Fruit fly (Drosophila melanogaster): ENCODE measurements around the gene Sec71.

Gene Sec71

DNA sequence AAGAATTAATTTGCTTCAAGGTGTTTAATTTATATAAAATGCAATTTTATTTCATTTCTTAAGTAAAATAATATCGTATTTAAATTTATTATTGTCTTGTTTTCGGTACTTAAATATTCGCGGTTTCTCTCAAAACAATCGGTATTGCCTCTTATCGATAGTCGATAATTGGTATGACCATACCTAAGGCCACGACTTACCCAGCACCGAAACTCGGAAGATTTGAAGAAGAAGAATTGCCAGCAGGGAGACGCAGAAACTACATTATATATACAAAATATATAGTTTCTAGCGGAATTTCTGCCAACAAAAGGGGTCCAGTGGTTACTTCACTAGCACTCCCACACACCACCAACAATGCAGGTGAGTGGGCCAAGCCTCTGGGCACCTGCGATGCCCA is 22.4 kb upstream of the Sec71 start (continued):
- peak; percentile 75 for TF ChIP-seq CG34224 (GFP tag; IDR thresholded peaks at IDR 0.05; ENCODE audit: partially characterized antibody)
- TF ChIP-seq CG10979 (tag; optimal IDR thresholded peaks at IDR 0.05) = no peak
- peak; percentile 1 for TF ChIP-seq CG15601 (tag; optimal IDR thresholded peaks at IDR 0.05)
- no peak for TF ChIP-seq hkb (optimal IDR thresholded peaks at IDR 0.05)
- no peak for TF ChIP-seq hkb (GFP tag; IDR thresholded peaks at IDR 0.05)
- peak; percentile 35 for TF ChIP-seq CG14710 (tag; optimal IDR thresholded peaks at IDR 0.05)
- TF ChIP-seq CG1529 (GFP tag; optimal IDR thresholded peaks at IDR 0.05) = no peak
- no peak for TF ChIP-seq CG6654 (GFP tag; optimal IDR thresholded peaks at IDR 0.05)
- TF ChIP-seq CG7963 (GFP tag; IDR thresholded peaks at IDR 0.05; ENCODE audit: partially characterized antibody) = 0 out of 3 replicates have a peak, but pooled peaks have one; percentile 43
- TF ChIP-seq CG13775 (GFP tag; optimal IDR thresholded peaks at IDR 0.05) = no peak
- peak; percentile 70 for TF ChIP-seq sna (GFP tag; IDR thresholded peaks at IDR 0.05; ENCODE audit: partially characterized antibody)
- TF ChIP-seq Spps (tag; optimal IDR thresholded peaks at IDR 0.05) = no peak
- peak; percentile 39; the same call in 1 of the 2 replicates for TF ChIP-seq tna (GFP tag; IDR thresholded peaks at IDR 0.05; ENCODE audit: partially characterized antibody)
- TF ChIP-seq Awh (GFP tag; IDR thresholded peaks at IDR 0.05) = no peak
- peak; percentile 75 for TF ChIP-seq BEAF-32 (GFP tag; optimal IDR thresholded peaks at IDR 0.05)
- peak; percentile 80 for TF ChIP-seq CG4617 (GFP tag; optimal IDR thresholded peaks at IDR 0.05; ENCODE audit: borderline replicate concordance)
- peak; percentile 40; the same call in 2 of the 3 replicates for TF ChIP-seq vnd (GFP tag; IDR thresholded peaks at IDR 0.05; ENCODE audit: partially characterized antibody)
- peak; percentile 76 for TF ChIP-seq CG2116 (GFP tag; optimal IDR thresholded peaks at IDR 0.05)
- TF ChIP-seq Ravus (GFP tag; IDR thresholded peaks at IDR 0.05) = no peak
- no peak for TF ChIP-seq Adf1 (GFP tag; IDR thresholded peaks at IDR 0.05)
- no peak for TF ChIP-seq Oaz (GFP tag; IDR thresholded peaks at IDR 0.05)
- no peak for TF ChIP-seq Aef1 (GFP tag; IDR thresholded peaks at IDR 0.05)
- TF ChIP-seq CG17359 (tag; optimal IDR thresholded peaks at IDR 0.05) = no peak
- peak; percentile 60 for TF ChIP-seq Doc3 (GFP tag; IDR thresholded peaks at IDR 0.05; ENCODE audit: partially characterized antibody)
- no peak for TF ChIP-seq eyg (GFP tag; optimal IDR thresholded peaks at IDR 0.05)
- no peak for TF ChIP-seq CG15696 (tag; optimal IDR thresholded peaks at IDR 0.05)
- no peak for TF ChIP-seq Bdp1 (GFP tag; optimal IDR thresholded peaks at IDR 0.05)
- TF ChIP-seq GATAe (GFP tag; conservative IDR thresholded peaks at IDR 0.05) = no peak
- TF ChIP-seq CG8478 (optimal IDR thresholded peaks at IDR 0.05) = no peak
- TF ChIP-seq CG4707 (GFP tag; optimal IDR thresholded peaks at IDR 0.05) = no peak
- no peak for TF ChIP-seq CG9817 (tag; optimal IDR thresholded peaks at IDR 0.05)

DNA sequence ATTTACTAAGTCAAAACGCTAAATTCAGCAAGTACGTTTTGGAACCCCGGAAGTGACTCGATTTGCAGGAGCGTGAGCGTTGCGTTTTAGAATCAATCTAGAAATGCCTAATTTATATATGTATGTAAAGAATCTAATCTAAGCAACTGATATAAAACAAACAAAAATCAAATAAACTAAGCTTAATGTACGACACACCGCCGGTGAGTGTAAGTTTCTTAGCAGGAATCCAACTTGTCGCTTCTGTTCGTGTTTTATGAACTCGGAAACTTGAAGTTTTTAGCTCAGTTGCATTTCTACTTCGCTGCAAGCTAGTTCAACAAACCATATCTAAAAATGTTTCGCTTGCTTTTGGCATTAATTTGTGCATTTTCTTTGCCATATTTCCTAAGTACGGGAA is 19.6 kb upstream of the Sec71 start, which contains the start of gene CG43376:
TSS of gene CG43376 (plus strand) at position 301 of the 400 bp plus-strand sequence.
- TF ChIP-seq zen (tag; optimal IDR thresholded peaks at IDR 0.05) (no peak), bab2 (GFP tag; optimal IDR thresholded peaks at IDR 0.05) (no peak), dm (GFP tag; optimal IDR thresholded peaks at IDR 0.05) (no peak), CG9932 (GFP tag; IDR thresholded peaks at IDR 0.05) (no peak), fd96Cb (tag; optimal IDR thresholded peaks at IDR 0.05) (no peak), caup (GFP tag; optimal IDR thresholded peaks at IDR 0.05; ENCODE audit: severe bottlenecking) (no peak), Bgb (GFP tag; IDR thresholded peaks at IDR 0.05; ENCODE audit: partially characterized antibody) (no peak), Eip74EF (GFP tag; optimal IDR thresholded peaks at IDR 0.05) (no peak), Hr51 (GFP tag; optimal IDR thresholded peaks at IDR 0.05) (no peak), CG18764 (GFP tag; optimal IDR thresholded peaks at IDR 0.05) (no peak), CG3281 (GFP tag; optimal IDR thresholded peaks at IDR 0.05) (no peak), CG12236 (GFP tag; optimal IDR thresholded peaks at IDR 0.05) (no peak), Dek (tag; optimal IDR thresholded peaks at IDR 0.05) (no peak), repo (GFP tag; optimal IDR thresholded peaks at IDR 0.05) (no peak), Aef1 (GFP tag; IDR thresholded peaks at IDR 0.05) (no peak), CG12155 (GFP tag; optimal IDR thresholded peaks at IDR 0.05) (no peak)

All from whole organism, embryonic.